Fruit fly (Drosophila melanogaster): ENCODE measurements around the gene CG3740.
A peak's percentile ranks its signal among the peaks of the same experiment; 100 is the strongest.

CG3740 gene

dm6 chrX:1705929-1706328 is 36.8 kb upstream of the CG3740 start:
- TF ChIP-seq Sp1 (GFP tag; optimal IDR thresholded peaks at IDR 0.05) (peak; percentile 3), foxo (GFP tag; optimal IDR thresholded peaks at IDR 0.05) (peak in 1 of 2 experiments; percentile 40), OdsH (GFP tag; optimal IDR thresholded peaks at IDR 0.05) (no peak), sage (GFP tag; optimal IDR thresholded peaks at IDR 0.05) (no peak), Hr78 (GFP tag; optimal IDR thresholded peaks at IDR 0.05) (no peak), Dif (GFP tag; optimal IDR thresholded peaks at IDR 0.05; ENCODE audit: partially characterized antibody) (no peak), HLH106 (tag; optimal IDR thresholded peaks at IDR 0.05) (peak; percentile 32), h (GFP tag; optimal IDR thresholded peaks at IDR 0.05) (no peak), CG32264 (GFP tag; optimal IDR thresholded peaks at IDR 0.05) (no peak), GATAd (GFP tag; optimal IDR thresholded peaks at IDR 0.05) (no peak), fru (GFP tag; optimal IDR thresholded peaks at IDR 0.05) (peak; percentile 51), brk (GFP tag; optimal IDR thresholded peaks at IDR 0.05) (no peak), Hr83 (GFP tag; optimal IDR thresholded peaks at IDR 0.05; ENCODE audit: poor library complexity, severe bottlenecking) (no peak), CG9705 (GFP tag; optimal IDR thresholded peaks at IDR 0.05) (no peak), pan (optimal IDR thresholded peaks at IDR 0.05) (no peak)

- no peak for TF ChIP-seq Hnf4 (GFP tag; optimal IDR thresholded peaks at IDR 0.05)
- TF ChIP-seq Mio (GFP tag; optimal IDR thresholded peaks at IDR 0.05): no peak
- TF ChIP-seq psq (GFP tag; optimal IDR thresholded peaks at IDR 0.05): no peak
- no peak for TF ChIP-seq dmrt93B (GFP tag; optimal IDR thresholded peaks at IDR 0.05)
- no peak for TF ChIP-seq Myc (optimal IDR thresholded peaks at IDR 0.05)
- TF ChIP-seq h (GFP tag; optimal IDR thresholded peaks at IDR 0.05): peak; percentile 6
- TF ChIP-seq HLH106 (tag; optimal IDR thresholded peaks at IDR 0.05): no peak
- TF ChIP-seq Sp1 (GFP tag; optimal IDR thresholded peaks at IDR 0.05): no peak
- no peak for TF ChIP-seq Vsx2 (GFP tag; optimal IDR thresholded peaks at IDR 0.05; ENCODE audit: partially characterized antibody)
- TF ChIP-seq sv (GFP tag; optimal IDR thresholded peaks at IDR 0.05): no peak
- TF ChIP-seq Rel (GFP tag; optimal IDR thresholded peaks at IDR 0.05): no peak
- peak; percentile 31 for TF ChIP-seq Rel (tag; optimal IDR thresholded peaks at IDR 0.05)
- TF ChIP-seq pan (optimal IDR thresholded peaks at IDR 0.05): no peak
- TF ChIP-seq CrebA (GFP tag; optimal IDR thresholded peaks at IDR 0.05; ENCODE audit: borderline replicate concordance): no peak
- no peak for TF ChIP-seq tai (GFP tag; optimal IDR thresholded peaks at IDR 0.05)
- no peak for TF ChIP-seq OdsH (GFP tag; optimal IDR thresholded peaks at IDR 0.05)
- TF ChIP-seq GATAd (GFP tag; optimal IDR thresholded peaks at IDR 0.05): no peak
- no peak for TF ChIP-seq Abd-B (GFP tag; optimal IDR thresholded peaks at IDR 0.05)
- TF ChIP-seq jim (GFP tag; optimal IDR thresholded peaks at IDR 0.05): no peak
Observed at dm6 chrX:1695529-1696410, 26.7 kb upstream of the CG3740 start, which contains the start of gene a6. a6 (minus strand) TSS chrX:1695889.

- TF ChIP-seq jim (GFP tag; optimal IDR thresholded peaks at IDR 0.05): no peak
- no peak for TF ChIP-seq fru (GFP tag; optimal IDR thresholded peaks at IDR 0.05)
- no peak for TF ChIP-seq dl (GFP tag; optimal IDR thresholded peaks at IDR 0.05; ENCODE audit: insufficient read depth in 1 of 2, partially characterized antibody in 2 of 2)
- TF ChIP-seq OdsH (GFP tag; optimal IDR thresholded peaks at IDR 0.05): no peak
- TF ChIP-seq tai (GFP tag; optimal IDR thresholded peaks at IDR 0.05): no peak
- no peak for TF ChIP-seq N (GFP tag; optimal IDR thresholded peaks at IDR 0.05)
- TF ChIP-seq CG9705 (GFP tag; optimal IDR thresholded peaks at IDR 0.05): no peak
- no peak for TF ChIP-seq Rel (GFP tag; optimal IDR thresholded peaks at IDR 0.05)
- TF ChIP-seq Rel (tag; optimal IDR thresholded peaks at IDR 0.05): no peak
- TF ChIP-seq foxo (GFP tag; optimal IDR thresholded peaks at IDR 0.05): no peak
- TF ChIP-seq woc (GFP tag; optimal IDR thresholded peaks at IDR 0.05): no peak
- TF ChIP-seq HLH106 (tag; optimal IDR thresholded peaks at IDR 0.05): no peak
- TF ChIP-seq ey (GFP tag; optimal IDR thresholded peaks at IDR 0.05): no peak
- TF ChIP-seq Mio (GFP tag; optimal IDR thresholded peaks at IDR 0.05): no peak
Observed at dm6 chrX:1692553-1692952, 23.5 kb upstream of the CG3740 start, which contains the start of gene CG32809. CG32809 (minus strand) TSS chrX:1692768.

dm6 chrX:1691475-1691874 is 22.4 kb upstream of the CG3740 start:
- no peak for TF ChIP-seq Dfd (GFP tag; optimal IDR thresholded peaks at IDR 0.05)
- TF ChIP-seq lola (GFP tag; optimal IDR thresholded peaks at IDR 0.05): no peak
- no peak for TF ChIP-seq fru (GFP tag; optimal IDR thresholded peaks at IDR 0.05)
- TF ChIP-seq CG9705 (GFP tag; optimal IDR thresholded peaks at IDR 0.05): no peak
- TF ChIP-seq ey (GFP tag; optimal IDR thresholded peaks at IDR 0.05): no peak
- TF ChIP-seq tai (GFP tag; optimal IDR thresholded peaks at IDR 0.05): no peak
- no peak for TF ChIP-seq Jra (GFP tag; optimal IDR thresholded peaks at IDR 0.05)
- no peak for TF ChIP-seq Mio (GFP tag; optimal IDR thresholded peaks at IDR 0.05)
- TF ChIP-seq Myc (optimal IDR thresholded peaks at IDR 0.05): no peak
- no peak for TF ChIP-seq dmrt93B (GFP tag; optimal IDR thresholded peaks at IDR 0.05)
- no peak for TF ChIP-seq Vsx2 (GFP tag; optimal IDR thresholded peaks at IDR 0.05; ENCODE audit: partially characterized antibody)
- no peak for TF ChIP-seq foxo (GFP tag; optimal IDR thresholded peaks at IDR 0.05)
- TF ChIP-seq N (GFP tag; optimal IDR thresholded peaks at IDR 0.05): no peak
- no peak for TF ChIP-seq CrebA (GFP tag; optimal IDR thresholded peaks at IDR 0.05; ENCODE audit: borderline replicate concordance)
- TF ChIP-seq jim (GFP tag; optimal IDR thresholded peaks at IDR 0.05): no peak
- no peak for TF ChIP-seq Hr78 (GFP tag; optimal IDR thresholded peaks at IDR 0.05)
- TF ChIP-seq dl (GFP tag; optimal IDR thresholded peaks at IDR 0.05; ENCODE audit: insufficient read depth in 1 of 2, partially characterized antibody in 2 of 2): no peak
- no peak for TF ChIP-seq brk (GFP tag; optimal IDR thresholded peaks at IDR 0.05)
- TF ChIP-seq Rel (GFP tag; optimal IDR thresholded peaks at IDR 0.05): no peak
- no peak for TF ChIP-seq Rel (tag; optimal IDR thresholded peaks at IDR 0.05)
- no peak for TF ChIP-seq Sp1 (GFP tag; optimal IDR thresholded peaks at IDR 0.05)

Data from whole organism, wandering third instar larva.